Worm (Caenorhabditis elegans): Measurements from ENCODE around the gene Y62E10A.3.

The Y62E10A.3 gene

DNA sequence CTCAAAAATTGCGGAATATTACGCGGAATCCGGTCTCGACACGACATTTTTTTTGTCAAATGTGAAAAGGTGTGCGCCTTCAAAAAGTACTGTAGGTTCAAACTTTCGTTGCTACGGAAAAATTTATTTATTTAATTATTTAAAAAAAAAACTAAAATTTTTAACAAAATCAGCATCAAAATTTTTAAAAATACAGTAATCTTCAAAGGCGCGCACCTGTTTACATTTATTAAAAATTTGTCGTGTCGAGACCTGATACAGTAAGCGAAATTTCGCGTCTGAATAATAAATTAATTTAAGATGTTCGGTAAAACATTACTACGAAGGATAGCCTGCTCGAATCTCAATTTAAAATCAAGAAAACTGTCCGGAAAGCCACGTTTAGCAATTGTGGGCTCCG, 11.7 kb upstream of the Y62E10A.3 start, which contains the start of gene Y62E10A.6:
TSS of gene Y62E10A.6 (plus strand) at position 301 of the 400 bp plus-strand sequence.
- TF ChIP-seq elt-3 (tag; optimal IDR thresholded peaks at IDR 0.05) = no peak
- TF ChIP-seq nhr-2 (tag; optimal IDR thresholded peaks at IDR 0.05) = no peak
- TF ChIP-seq zip-8 (tag; optimal IDR thresholded peaks at IDR 0.05) = no peak

DNA sequence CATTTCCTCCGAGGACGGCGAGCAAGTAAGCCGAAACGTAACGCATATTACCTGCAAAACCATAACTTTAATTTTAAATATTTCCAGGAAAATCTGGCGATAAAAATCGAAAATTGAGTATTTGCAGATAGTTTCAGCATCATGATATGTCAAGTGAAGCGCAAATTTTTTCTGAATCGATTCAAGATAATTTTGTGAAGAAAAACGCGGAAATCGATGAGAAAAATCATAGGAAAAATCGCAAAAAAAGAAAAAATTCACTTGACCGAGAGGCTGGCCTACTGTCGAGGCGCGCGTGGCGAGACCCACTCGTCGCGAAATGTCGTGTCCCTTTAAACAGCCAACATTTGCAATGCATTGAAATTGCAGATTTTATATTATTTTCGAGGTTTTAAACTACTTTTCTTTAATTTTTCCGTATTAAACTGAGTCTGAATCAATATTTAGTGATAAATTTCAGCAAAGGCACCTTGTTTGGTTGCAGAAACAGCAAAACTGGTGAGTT, 10.2 kb upstream of the Y62E10A.3 start, which contains the start of the genes rla-2, popl-7 and Y62E10A.24:
TSS of gene rla-2 (minus strand) at position 51 of the 505 bp plus-strand sequence.
TSS of gene popl-7 (plus strand) at position 455 of the 505 bp plus-strand sequence.
TSS of gene Y62E10A.24 (plus strand) at position 476 of the 505 bp plus-strand sequence.
- TF ChIP-seq mls-2 (tag; optimal IDR thresholded peaks at IDR 0.05) = no peak
- peak; percentile 87 for TF ChIP-seq lsy-2 (tag; optimal IDR thresholded peaks at IDR 0.05)
- TF ChIP-seq flh-1 (GFP tag; optimal IDR thresholded peaks at IDR 0.05) = no peak

DNA sequence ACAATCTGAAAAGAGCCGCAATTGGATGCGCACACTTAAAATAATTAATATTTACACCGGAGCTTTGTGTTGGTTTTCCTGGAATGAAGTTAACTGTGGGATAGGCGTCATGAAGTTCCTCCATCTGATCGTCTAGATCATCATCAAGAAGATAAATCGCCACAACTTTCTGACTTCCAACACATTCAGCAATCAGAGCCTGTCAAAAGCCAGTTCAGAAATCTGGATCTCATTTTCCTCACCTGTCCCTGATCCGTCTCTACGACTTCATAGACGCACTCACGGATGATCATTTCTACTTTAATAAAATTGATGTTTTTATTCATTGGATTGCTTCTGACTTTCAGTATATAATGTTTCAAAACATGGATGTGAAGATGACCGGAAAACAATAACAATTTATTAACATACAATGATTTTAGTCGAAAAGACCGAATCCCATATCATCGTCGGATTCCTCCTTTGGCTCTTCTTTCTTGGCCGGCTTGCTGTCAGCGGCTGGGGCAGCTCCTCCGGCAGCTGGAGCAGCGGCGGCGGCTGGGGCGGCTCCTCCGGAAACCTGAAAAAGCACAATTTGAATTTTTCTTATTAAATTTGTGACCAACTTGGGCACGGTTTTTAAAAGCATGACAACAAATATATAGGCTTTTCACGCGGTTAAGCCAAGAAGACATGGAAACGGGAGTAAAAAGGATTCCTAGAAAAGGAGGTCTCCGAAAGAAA, 9.2 kb upstream of the Y62E10A.3 start, which contains the start of gene agt-1:
TSS of gene agt-1 (minus strand) at position 293 of the 723 bp plus-strand sequence.
- no peak for TF ChIP-seq mep-1 (tag; optimal IDR thresholded peaks at IDR 0.05)
- TF ChIP-seq lin-32 (GFP tag; optimal IDR thresholded peaks at IDR 0.05) = no peak
- no peak for TF ChIP-seq sem-2 (GFP tag; optimal IDR thresholded peaks at IDR 0.05)
- TF ChIP-seq ceh-39 (tag; optimal IDR thresholded peaks at IDR 0.05) = no peak
- TF ChIP-seq nhr-28 (tag; optimal IDR thresholded peaks at IDR 0.05) = no peak
- TF ChIP-seq pha-4 (tag; optimal IDR thresholded peaks at IDR 0.05) = no peak
- no peak for TF ChIP-seq nhr-76 (tag; optimal IDR thresholded peaks at IDR 0.05)
- no peak for TF ChIP-seq drap-1 (GFP tag; optimal IDR thresholded peaks at IDR 0.05)
- no peak for TF ChIP-seq ceh-83 (GFP tag; optimal IDR thresholded peaks at IDR 0.05)
- TF ChIP-seq unc-62 (GFP tag; optimal IDR thresholded peaks at IDR 0.05) = no peak
- no peak for TF ChIP-seq snpc-4 (tag; optimal IDR thresholded peaks at IDR 0.05)
- no peak for TF ChIP-seq nhr-237 (tag; optimal IDR thresholded peaks at IDR 0.05)
- no peak for TF ChIP-seq mab-5 (tag; optimal IDR thresholded peaks at IDR 0.05)
- no peak for TF ChIP-seq M03D4.4 (tag; optimal IDR thresholded peaks at IDR 0.05)

DNA sequence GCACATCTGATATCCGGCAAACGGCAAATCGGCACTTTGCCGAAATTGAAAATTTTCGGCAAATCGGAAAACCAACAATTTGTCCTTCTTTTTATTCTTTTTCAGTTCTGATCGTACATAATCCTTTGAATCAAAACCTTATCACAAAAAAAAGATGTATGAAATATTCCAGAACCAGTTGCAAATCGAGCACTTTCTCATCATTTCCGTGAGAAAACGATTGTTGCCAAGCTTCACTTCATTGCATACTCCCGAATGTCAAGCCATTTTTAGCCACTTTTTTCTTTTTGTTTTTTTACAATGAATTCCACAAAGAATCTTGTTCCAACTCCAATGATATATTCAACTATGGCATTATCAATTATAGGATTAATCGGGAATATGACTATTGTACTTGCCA, 4.8 kb upstream of the Y62E10A.3 start, which contains the start of gene srsx-25:
TSS of gene srsx-25 (plus strand) at position 301 of the 400 bp plus-strand sequence.
- TF ChIP-seq ceh-43 (GFP tag; optimal IDR thresholded peaks at IDR 0.05) (no peak), nhr-12 (tag; optimal IDR thresholded peaks at IDR 0.05) (no peak), ham-2 (GFP tag; optimal IDR thresholded peaks at IDR 0.05) (no peak), lin-32 (GFP tag; optimal IDR thresholded peaks at IDR 0.05) (no peak), nhr-237 (tag; optimal IDR thresholded peaks at IDR 0.05) (no peak), ztf-11 (tag; optimal IDR thresholded peaks at IDR 0.05) (no peak), ces-1 (GFP tag; optimal IDR thresholded peaks at IDR 0.05) (no peak), tbx-8 (GFP tag; optimal IDR thresholded peaks at IDR 0.05) (no peak), nhr-28 (tag; optimal IDR thresholded peaks at IDR 0.05) (no peak), zip-8 (tag; optimal IDR thresholded peaks at IDR 0.05) (no peak), unc-120 (tag; optimal IDR thresholded peaks at IDR 0.05; ENCODE audit: poor library complexity, severe bottlenecking) (no peak), unc-62 (GFP tag; optimal IDR thresholded peaks at IDR 0.05) (no peak)

DNA sequence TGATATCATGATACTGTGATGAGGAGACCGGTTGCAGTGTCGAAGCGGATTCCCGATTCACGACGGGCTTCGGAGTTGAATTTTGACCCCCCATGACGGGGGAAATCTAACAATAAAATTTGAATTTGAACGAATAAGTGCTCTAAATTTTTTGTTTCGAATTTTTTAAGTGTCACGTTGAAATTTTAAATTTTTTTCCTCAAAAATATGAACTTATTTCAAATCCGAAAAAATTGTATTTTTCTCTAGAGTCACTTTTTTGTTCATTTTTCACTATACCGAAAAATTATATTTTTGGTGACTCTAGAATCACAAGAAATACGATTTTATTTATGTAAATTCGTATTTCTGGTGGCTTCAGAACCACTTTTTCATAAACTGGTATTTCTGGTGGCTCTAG, 1.6 kb downstream of the Y62E10A.3 start, which contains the start of gene W02A2.8:
TSS of gene W02A2.8 (minus strand) at position 101 of the 400 bp plus-strand sequence.
- TF ChIP-seq tbx-8 (GFP tag; optimal IDR thresholded peaks at IDR 0.05) = no peak
- TF ChIP-seq mep-1 (tag; optimal IDR thresholded peaks at IDR 0.05) = no peak
- no peak for TF ChIP-seq nhr-12 (tag; optimal IDR thresholded peaks at IDR 0.05)
- no peak for TF ChIP-seq nhr-2 (tag; optimal IDR thresholded peaks at IDR 0.05)
- TF ChIP-seq nhr-76 (tag; optimal IDR thresholded peaks at IDR 0.05) = no peak
- TF ChIP-seq zip-8 (tag; optimal IDR thresholded peaks at IDR 0.05) = no peak
- TF ChIP-seq nhr-28 (tag; optimal IDR thresholded peaks at IDR 0.05) = no peak
- no peak for TF ChIP-seq mls-2 (tag; optimal IDR thresholded peaks at IDR 0.05)
- no peak for TF ChIP-seq elt-3 (tag; optimal IDR thresholded peaks at IDR 0.05)
- no peak for TF ChIP-seq ceh-39 (tag; optimal IDR thresholded peaks at IDR 0.05)
- TF ChIP-seq lsy-2 (tag; optimal IDR thresholded peaks at IDR 0.05) = no peak
- TF ChIP-seq sptf-1 (tag; optimal IDR thresholded peaks at IDR 0.05) = no peak
- TF ChIP-seq cnd-1 (tag; optimal IDR thresholded peaks at IDR 0.05) = no peak
- TF ChIP-seq unc-62 (GFP tag; optimal IDR thresholded peaks at IDR 0.05) = no peak
- no peak for TF ChIP-seq unc-39 (tag; optimal IDR thresholded peaks at IDR 0.05)
